Worm (Caenorhabditis elegans) whole organism, early embryonic: ENCODE measurements around the gene F28A10.13.

Source experiments
- F13C5.2 ChIP-seq: sonication (generic microtip); optimal IDR thresholded peaks from 2 replicates; lab custom pipeline; 2017; ENCODE audit warnings: mild to moderate bottlenecking, missing genetic modification characterization, inconsistent platforms, missing compliant biosample characterization
- aly-1 ChIP-seq: sonication (generic microtip); optimal IDR thresholded peaks from 2 replicates; lab custom pipeline; 2016; ENCODE audit warnings: missing genetic modification characterization, missing compliant biosample characterization
- ama-1 ChIP-seq: fragments of 150-350 bp; optimal IDR thresholded peaks from 2 replicates; lab custom pipeline; 2014
- ceh-13 ChIP-seq: fragments of 200-800 bp; sonication (Bioruptor generic); optimal IDR thresholded peaks from 2 replicates; lab custom pipeline; 2018; ENCODE audit warnings: mild to moderate bottlenecking, missing genetic modification characterization, missing compliant biosample characterization
- ceh-36 ChIP-seq: sonication (generic microtip); optimal IDR thresholded peaks from 2 replicates; lab custom pipeline; 2016; ENCODE audit warnings: missing genetic modification characterization, inconsistent platforms, missing compliant biosample characterization
- ets-7 ChIP-seq: sonication (generic microtip); optimal IDR thresholded peaks from 2 replicates; lab custom pipeline; 2016; ENCODE audit warnings: missing genotype, missing genetic modification characterization, missing compliant biosample characterization
- flt-1 ChIP-seq: fragments of 200-800 bp; sonication (Bioruptor generic); IDR thresholded peaks from 2 replicates; pipeline ENCODE4 v1.3.6; 2022; ENCODE audit warnings: missing genetic modification characterization, missing compliant biosample characterization
- hmg-4 ChIP-seq: fragments of 200-800 bp; sonication (Bioruptor generic); optimal IDR thresholded peaks from 2 replicates; lab custom pipeline; 2018; ENCODE audit warnings: mild to moderate bottlenecking, missing genetic modification characterization, missing compliant biosample characterization
- hnd-1 ChIP-seq: sonication (generic microtip); optimal IDR thresholded peaks from 2 replicates; lab custom pipeline; 2016; ENCODE audit warnings: missing genetic modification characterization, missing compliant biosample characterization
- sea-1 ChIP-seq: fragments of 200-800 bp; sonication (Bioruptor generic); conservative IDR thresholded peaks from 2 replicates; pipeline ENCODE4 v1.3.6; 2022; ENCODE audit warnings: missing genetic modification characterization, missing compliant biosample characterization
- tbx-11 ChIP-seq: fragments of 200-800 bp; sonication (Bioruptor generic); IDR thresholded peaks from 2 replicates; pipeline ENCODE4 v1.3.6; 2022; ENCODE audit warnings: missing genetic modification characterization, missing compliant biosample characterization
- tbx-37 ChIP-seq: fragments of 200-800 bp; sonication (Bioruptor generic); conservative IDR thresholded peaks from 2 replicates; pipeline ENCODE4 v1.3.6; 2022; ENCODE audit warnings: missing genetic modification reagents, missing genetic modification characterization, missing compliant biosample characterization
- tra-4 ChIP-seq: sonication (generic microtip); optimal IDR thresholded peaks from 2 replicates; lab custom pipeline; 2017; ENCODE audit warnings: missing genetic modification characterization, missing compliant biosample characterization

DNA sequence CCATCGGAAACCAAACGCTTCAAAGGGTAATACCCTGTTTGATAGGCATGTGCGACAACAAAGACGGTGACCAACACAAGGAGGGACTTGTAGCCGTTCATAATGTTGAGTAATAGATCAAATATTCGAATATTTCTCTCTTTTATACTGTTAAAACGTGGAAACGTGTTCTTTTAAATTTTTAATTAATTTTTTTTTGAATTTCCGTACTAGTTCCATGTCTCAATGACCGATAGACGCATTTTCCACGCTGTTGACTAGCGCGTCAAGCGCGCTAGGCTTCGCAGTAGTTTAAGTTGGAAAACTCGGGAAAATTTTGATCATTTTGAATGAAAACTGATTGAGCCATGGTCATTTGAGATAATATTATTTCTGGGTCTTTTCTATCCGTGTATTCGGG is 18.2 kb downstream of the F28A10.13 start, which contains the start of gene Y46B2A.3:
- TF ChIP-seq ceh-13 (GFP tag; lab: Kevin White, UChicago) (no peak), ama-1 (lab: Kevin White, UChicago) (no peak), hmg-4 (GFP tag; lab: Kevin White, UChicago) (no peak), ets-7 (no peak), tbx-37 (GFP tag; lab: Robert Waterston, UW) (no peak), sea-1 (no peak), F13C5.2 (tag; lab: Kevin White, UChicago) (no peak), ceh-36 (tag; lab: Kevin White, UChicago) (no peak), aly-1 (no peak), tbx-11 (GFP tag; lab: Robert Waterston, UW) (no peak), tra-4 (tag; lab: Kevin White, UChicago) (no peak), flt-1 (GFP tag; lab: Robert Waterston, UW) (no peak), hnd-1 (no peak)
